Fruit fly (Drosophila melanogaster) whole organism, pupa: ENCODE measurements around the gene CG46448.
A peak's percentile ranks its signal among the peaks of the same experiment; 100 is the strongest.

Source experiments
- CG10348 ChIP-seq: fragments of 200-800 bp; sonication (Bioruptor generic); IDR thresholded peaks from 2 replicates; pipeline ENCODE4 v1.3.6; 2022; ENCODE audit warnings: missing biosample characterization, missing genetic modification characterization
- CG12605 ChIP-seq: fragments of 200-800 bp; sonication (Bioruptor generic); IDR thresholded peaks from 2 replicates; pipeline ENCODE4 v1.3.6; 2022; ENCODE audit warnings: missing biosample characterization, missing genetic modification characterization
- CG13204 ChIP-seq: fragments of 200-800 bp; sonication (Bioruptor generic); optimal IDR thresholded peaks from 2 replicates; lab custom pipeline; 2018; ENCODE audit warnings: missing biosample characterization, mild to moderate bottlenecking, missing genetic modification characterization, moderate library complexity
- CG14655 ChIP-seq: fragments of 200-800 bp; sonication (Bioruptor generic); optimal IDR thresholded peaks from 3 replicates; lab custom pipeline; 2017; ENCODE audit warnings: mild to moderate bottlenecking, missing biosample characterization, missing genetic modification reagents, missing genetic modification characterization
- CG15710 ChIP-seq: fragments of 200-800 bp; sonication (Bioruptor generic); optimal IDR thresholded peaks from 2 replicates; lab custom pipeline; 2018; ENCODE audit warnings: missing biosample characterization, mild to moderate bottlenecking, missing genetic modification characterization, moderate library complexity
- CG17806 ChIP-seq: fragments of 200-800 bp; sonication (Bioruptor generic); optimal IDR thresholded peaks from 2 replicates; lab custom pipeline; 2018; ENCODE audit warnings: missing biosample characterization, mild to moderate bottlenecking, missing genetic modification characterization, moderate library complexity
- CG32121 ChIP-seq: fragments of 200-800 bp; sonication (Bioruptor generic); IDR thresholded peaks from 2 replicates; pipeline ENCODE4 v1.3.6; 2022; ENCODE audit warnings: missing biosample characterization, missing genetic modification characterization
- CG34367 ChIP-seq: fragments of 200-800 bp; sonication (Bioruptor generic); optimal IDR thresholded peaks from 2 replicates; lab custom pipeline; 2018; ENCODE audit warnings: missing biosample characterization, mild to moderate bottlenecking, missing genetic modification characterization
- CG4496 ChIP-seq: fragments of 200-800 bp; sonication (Bioruptor generic); IDR thresholded peaks from 3 replicates; pipeline ENCODE4 v1.3.6; 2022; ENCODE audit warnings: missing biosample characterization, missing genetic modification characterization
- CG8159 ChIP-seq: fragments of 200-800 bp; sonication (Bioruptor generic); optimal IDR thresholded peaks from 3 replicates; lab custom pipeline; 2018; ENCODE audit warnings: missing biosample characterization, mild to moderate bottlenecking, missing genetic modification characterization, moderate library complexity
- CG8301 ChIP-seq: fragments of 200-800 bp; sonication (Bioruptor generic); optimal IDR thresholded peaks from 2 replicates; lab custom pipeline; 2018; ENCODE audit warnings: missing biosample characterization, mild to moderate bottlenecking, missing genetic modification characterization
- CG9948 ChIP-seq: fragments of 200-800 bp; sonication (Bioruptor generic); optimal IDR thresholded peaks from 2 replicates; lab custom pipeline; 2018; ENCODE audit warnings: missing biosample characterization, mild to moderate bottlenecking, missing genetic modification characterization, moderate library complexity
- D1 ChIP-seq: fragments of 200-800 bp; sonication (Bioruptor generic); optimal IDR thresholded peaks from 2 replicates; lab custom pipeline; 2018; ENCODE audit warnings: missing biosample characterization, mild to moderate bottlenecking, missing genetic modification characterization, moderate library complexity
- EcR ChIP-seq: fragments of 200-800 bp; sonication (Bioruptor generic); optimal IDR thresholded peaks from 3 replicates; lab custom pipeline; 2019; ENCODE audit warnings: missing biosample characterization, missing genetic modification characterization, mild to moderate bottlenecking, moderate library complexity, missing genetic modification reagents
- Ets98B ChIP-seq: fragments of 200-800 bp; sonication (Bioruptor generic); IDR thresholded peaks from 2 replicates; pipeline ENCODE4 v1.3.6; 2022; ENCODE audit warnings: missing biosample characterization, missing genetic modification characterization
- Pif1A ChIP-seq: fragments of 200-800 bp; sonication (Bioruptor generic); optimal IDR thresholded peaks from 3 replicates; lab custom pipeline; 2016; ENCODE audit warnings: missing biosample characterization, missing genetic modification characterization
- Pif1B ChIP-seq: fragments of 200-800 bp; sonication (Bioruptor generic); optimal IDR thresholded peaks from 3 replicates; lab custom pipeline; 2016; ENCODE audit warnings: missing biosample characterization, missing genetic modification characterization
- Snoo ChIP-seq: fragments of 200-800 bp; sonication (Bioruptor generic); optimal IDR thresholded peaks from 3 replicates; lab custom pipeline; 2017; ENCODE audit warnings: missing biosample characterization, mild to moderate bottlenecking, missing genetic modification characterization, inconsistent platforms
- fd96Ca ChIP-seq: fragments of 200-800 bp; sonication (Bioruptor generic); IDR thresholded peaks from 3 replicates; pipeline ENCODE4 v1.3.6; 2022; ENCODE audit warnings: missing biosample characterization, missing genetic modification characterization
- gl ChIP-seq: fragments of 200-800 bp; sonication (Bioruptor generic); optimal IDR thresholded peaks from 2 replicates; lab custom pipeline; 2018; ENCODE audit warnings: missing biosample characterization, mild to moderate bottlenecking, missing genetic modification characterization
- rn ChIP-seq: fragments of 200-800 bp; sonication (Bioruptor generic); IDR thresholded peaks from 2 replicates; pipeline ENCODE4 v1.3.6; 2022; ENCODE audit warnings: missing biosample characterization, missing genetic modification characterization

Gene CG46448

dm6 chr2L:2371406-2372111 is 19.9 kb upstream of the CG46448 start, which contains the start of gene CG3597:
CG3597 (minus strand) TSS chr2L:2371524.
- TF ChIP-seq Snoo (tag; lab: Kevin White, UChicago) (no peak), Pif1A (GFP tag; lab: Kevin White, UChicago) (no peak), CG8301 (no peak), CG8159 (tag; lab: Kevin White, UChicago) (no peak), Ets98B (no peak), CG9948 (tag; lab: Kevin White, UChicago) (no peak), CG4496 (GFP tag; lab: Robert Waterston, UW) (no peak), CG34367 (no peak), D1 (tag; lab: Kevin White, UChicago) (no peak), CG17806 (tag; lab: Kevin White, UChicago) (no peak), CG32121 (GFP tag; lab: Robert Waterston, UW) (no peak), fd96Ca (GFP tag; lab: Robert Waterston, UW) (no peak), rn (GFP tag; lab: Robert Waterston, UW) (no peak), CG10348 (GFP tag; lab: Robert Waterston, UW) (no peak)

- TF ChIP-seq CG17806 (tag; lab: Kevin White, UChicago) (no peak), Pif1A (GFP tag; lab: Kevin White, UChicago) (no peak), Pif1B (GFP tag; lab: Kevin White, UChicago) (no peak), gl (tag; lab: Kevin White, UChicago) (no peak), CG8301 (no peak), CG4496 (GFP tag; lab: Robert Waterston, UW) (no peak), Ets98B (no peak), CG9948 (tag; lab: Kevin White, UChicago) (no peak), Snoo (tag; lab: Kevin White, UChicago) (no peak), CG8159 (tag; lab: Kevin White, UChicago) (no peak), CG14655 (no peak), CG34367 (no peak), CG32121 (GFP tag; lab: Robert Waterston, UW) (no peak)
- TF ChIP-seq, all 21 proteins: peak for 0
These were observed 19.4 kb upstream of the CG46448 start for dm6 chr2L:2372112-2372449.

dm6 chr2L:2373818-2374746 is 17.4 kb upstream of the CG46448 start, which contains the start of the genes CG3609 and CG15390:
CG3609 (minus strand) TSS chr2L:2374627.
CG15390 (plus strand) TSS chr2L:2374713.
- TF ChIP-seq CG32121 (GFP tag; lab: Robert Waterston, UW) (peak; percentile 78), CG8301 (peak; percentile 40), CG13204 (GFP tag; lab: Kevin White, UChicago) (peak; percentile 59), CG34367 (peak; percentile 55), gl (tag; lab: Kevin White, UChicago) (peak; percentile 72), rn (GFP tag; lab: Robert Waterston, UW) (peak; percentile 51; the same call in 1 of the 2 replicates), CG9948 (tag; lab: Kevin White, UChicago) (peak; percentile 55), Snoo (tag; lab: Kevin White, UChicago) (peak; percentile 60), D1 (tag; lab: Kevin White, UChicago) (no peak), CG14655 (peak; percentile 54), CG4496 (GFP tag; lab: Robert Waterston, UW) (peak; percentile 91), CG15710 (tag; lab: Kevin White, UChicago) (peak; percentile 60), CG8159 (tag; lab: Kevin White, UChicago) (peak; percentile 49), fd96Ca (GFP tag; lab: Robert Waterston, UW) (peak; percentile 85), Pif1A (GFP tag; lab: Kevin White, UChicago) (peak; percentile 91), EcR (GFP tag; lab: Kevin White, UChicago) (peak; percentile 30), CG10348 (GFP tag; lab: Robert Waterston, UW) (no peak), Pif1B (GFP tag; lab: Kevin White, UChicago) (peak; percentile 88), CG12605 (peak; percentile 60), CG17806 (tag; lab: Kevin White, UChicago) (peak; percentile 54), Ets98B (peak; percentile 89)

dm6 chr2L:2375655-2376417 is 15.6 kb upstream of the CG46448 start, which contains the start of gene Atxn7:
Atxn7 (plus strand) TSS chr2L:2375841.
- TF ChIP-seq CG15710 (tag; lab: Kevin White, UChicago) (peak; percentile 43), Snoo (tag; lab: Kevin White, UChicago) (peak; percentile 80), CG34367 (peak; percentile 65), Pif1B (GFP tag; lab: Kevin White, UChicago) (peak; percentile 2), Pif1A (GFP tag; lab: Kevin White, UChicago) (peak; percentile 67), gl (tag; lab: Kevin White, UChicago) (no peak), CG12605 (peak; percentile 84), CG17806 (tag; lab: Kevin White, UChicago) (peak; percentile 1), D1 (tag; lab: Kevin White, UChicago) (no peak), CG13204 (GFP tag; lab: Kevin White, UChicago) (peak; percentile 17), fd96Ca (GFP tag; lab: Robert Waterston, UW) (peak; percentile 59; the same call in 2 of the 3 replicates), CG14655 (peak; percentile 13), EcR (GFP tag; lab: Kevin White, UChicago) (no peak), rn (GFP tag; lab: Robert Waterston, UW) (no peak), CG8159 (tag; lab: Kevin White, UChicago) (peak; percentile 29), CG8301 (peak; percentile 4), Ets98B (peak; percentile 60), CG4496 (GFP tag; lab: Robert Waterston, UW) (peak; percentile 74; the same call in 2 of the 3 replicates), CG9948 (tag; lab: Kevin White, UChicago) (no peak), CG32121 (GFP tag; lab: Robert Waterston, UW) (peak; percentile 66; the same call in 1 of the 2 replicates)
- TF ChIP-seq, all 21 proteins: peak for 15
